Fruit fly (Drosophila melanogaster): Measurements from ENCODE around the gene EMC1.

dm6 chr3R:7892246-7893000 is 14.7 kb downstream of the EMC1 start:
- no peak for TF ChIP-seq eve (GFP tag; optimal IDR thresholded peaks at IDR 0.05)
- TF ChIP-seq klu (GFP tag; IDR thresholded peaks at IDR 0.05) = 0 out of 2 replicates have a peak, but pooled peaks have one; percentile 32
- TF ChIP-seq lilli (GFP tag; optimal IDR thresholded peaks at IDR 0.05) = peak; percentile 41
- no peak; the same call in 2 of the 3 replicates for TF ChIP-seq CG14050 (GFP tag; IDR thresholded peaks at IDR 0.05)
- no peak for TF ChIP-seq Abd-B (GFP tag; optimal IDR thresholded peaks at IDR 0.05)
- TF ChIP-seq CG3281 (GFP tag; optimal IDR thresholded peaks at IDR 0.05) = peak; percentile 50
- TF ChIP-seq chn (GFP tag; optimal IDR thresholded peaks at IDR 0.05) = no peak
- peak; percentile 38 for TF ChIP-seq Vsx1 (GFP tag; optimal IDR thresholded peaks at IDR 0.05)
- TF ChIP-seq CG10654 (GFP tag; optimal IDR thresholded peaks at IDR 0.05) = no peak
- no peak for TF ChIP-seq cas (GFP tag; IDR thresholded peaks at IDR 0.05)
- TF ChIP-seq CG8924 (tag; optimal IDR thresholded peaks at IDR 0.05) = peak; percentile 28
- TF ChIP-seq C15 (GFP tag; IDR thresholded peaks at IDR 0.05) = peak; percentile 45; the same call in 1 of the 3 replicates

Data from whole organism, embryonic.